Worm (Caenorhabditis elegans): ENCODE measurements around the gene math-10.
A peak's percentile ranks its signal among the peaks of the same experiment; 100 is the strongest.
"Not testable (repeated sequence)": the region's sequence is repeated elsewhere in the genome, so short reads cannot be mapped to it uniquely, and the experiment has no call there.

Gene math-10

DNA sequence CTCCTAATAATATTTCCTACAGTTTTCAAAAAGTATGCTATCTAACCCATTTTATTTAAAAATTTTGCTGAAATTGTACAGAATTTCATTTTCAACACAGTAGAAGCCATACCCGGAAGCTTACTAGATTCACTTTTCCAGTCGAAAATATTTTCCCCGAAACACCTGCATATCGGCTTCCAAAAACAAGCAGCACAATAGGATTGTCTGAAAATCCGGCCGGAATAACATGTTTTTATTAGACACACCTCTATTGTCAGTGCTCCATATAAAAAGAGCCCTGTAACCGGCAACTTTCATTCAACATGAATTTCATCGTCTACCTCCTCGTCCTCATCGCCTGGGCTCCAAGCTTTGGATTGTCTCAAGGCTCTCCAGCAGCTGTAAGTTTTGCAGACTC is 18.8 kb upstream of the math-10 start, which contains the start of gene C52E2.2:
C52E2.2 (plus strand) TSS at position 301 of the 400 bp plus-strand sequence.
- TF ChIP-seq tbx-2 (tag; optimal IDR thresholded peaks at IDR 0.05), result no peak
- no peak for TF ChIP-seq ceh-8 (GFP tag; optimal IDR thresholded peaks at IDR 0.05)
- no peak for TF ChIP-seq nhr-20 (tag; optimal IDR thresholded peaks at IDR 0.05)
- TF ChIP-seq fkh-10 (GFP tag; optimal IDR thresholded peaks at IDR 0.05), result no peak
- TF ChIP-seq jun-1 (tag; optimal IDR thresholded peaks at IDR 0.05), result no peak
- TF ChIP-seq C34B4.2 (tag; optimal IDR thresholded peaks at IDR 0.05), result no peak
- no peak for TF ChIP-seq sox-4 (tag; optimal IDR thresholded peaks at IDR 0.05)
- no peak for TF ChIP-seq nhr-71 (tag; optimal IDR thresholded peaks at IDR 0.05)
- TF ChIP-seq lin-39 (tag; optimal IDR thresholded peaks at IDR 0.05), result no peak
- TF ChIP-seq sptf-1 (tag; optimal IDR thresholded peaks at IDR 0.05), result no peak
- TF ChIP-seq efl-1 (optimal IDR thresholded peaks at IDR 0.05), result no peak
- no peak for TF ChIP-seq efl-1 (GFP tag; optimal IDR thresholded peaks at IDR 0.05 in 1 of 2)
- TF ChIP-seq nhr-12 (tag; optimal IDR thresholded peaks at IDR 0.05), result no peak
- TF ChIP-seq isw-1 (GFP tag; IDR thresholded peaks at IDR 0.05), result no peak
- no peak for TF ChIP-seq C16A3.4 (tag; optimal IDR thresholded peaks at IDR 0.05)
- TF ChIP-seq nhr-84 (tag; optimal IDR thresholded peaks at IDR 0.05), result no peak

DNA sequence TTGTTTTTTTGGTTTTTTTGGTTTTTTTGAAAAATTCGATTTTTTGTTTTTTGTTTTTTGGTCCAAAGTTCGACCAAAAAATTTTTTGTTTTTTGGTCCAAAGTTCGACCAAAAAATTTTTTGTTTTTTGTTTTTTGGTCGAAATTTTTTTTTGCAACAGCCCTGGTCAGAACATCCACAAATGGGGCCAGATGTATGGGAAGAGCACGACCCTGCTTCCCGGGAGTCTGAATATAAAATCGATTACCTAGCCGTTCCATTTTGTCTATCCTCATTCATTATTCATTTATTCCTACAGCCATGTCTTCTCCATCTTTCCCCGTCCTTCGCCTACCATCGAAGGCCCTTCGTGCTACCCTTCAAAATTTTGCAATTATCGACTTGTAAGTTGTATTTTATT is 17.2 kb upstream of the math-10 start, which contains the start of gene fbxb-95:
fbxb-95 (plus strand) TSS at position 301 of the 400 bp plus-strand sequence.
- not testable (repeated sequence) for TF ChIP-seq sup-37 (GFP tag; optimal IDR thresholded peaks at IDR 0.05); pax-3 (tag; optimal IDR thresholded peaks at IDR 0.05); unc-98 (GFP tag; IDR thresholded peaks at IDR 0.05)

DNA sequence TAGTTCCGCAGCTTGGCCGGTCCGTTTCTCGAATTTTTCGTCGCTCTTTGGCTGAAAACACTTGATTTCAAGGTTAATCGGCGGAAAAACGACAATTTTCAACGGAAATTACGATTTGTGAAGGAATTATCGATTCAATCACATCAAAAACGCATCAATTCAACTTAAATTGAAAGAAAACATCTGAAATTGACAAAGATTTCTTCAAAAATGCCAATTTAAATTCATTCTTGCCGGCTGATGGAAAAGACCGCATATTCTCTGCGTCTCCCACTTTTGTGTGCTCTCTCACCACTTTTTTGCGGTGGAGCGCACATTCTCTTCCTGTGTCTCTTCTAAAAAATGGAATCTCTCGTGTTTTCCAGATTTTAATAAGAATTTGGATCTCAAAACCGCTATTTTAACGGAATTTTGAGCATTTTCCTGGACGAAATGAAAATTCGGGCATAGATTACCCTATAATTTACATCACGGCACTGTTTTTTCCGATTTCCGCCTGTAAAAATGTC is 10.0 kb upstream of the math-10 start, which contains the start of gene C16C4.18:
C16C4.18 (minus strand) TSS at position 51 of the 509 bp plus-strand sequence.
- peak; percentile 34 to 64 for TF ChIP-seq efl-1 (optimal IDR thresholded peaks at IDR 0.05)
- TF ChIP-seq efl-1 (GFP tag; optimal IDR thresholded peaks at IDR 0.05 in 1 of 2), result peak; percentile 38 to 91
- TF ChIP-seq dpl-1 (GFP tag; optimal IDR thresholded peaks at IDR 0.05), result peak in 1 of 3 experiments; percentile 20

DNA sequence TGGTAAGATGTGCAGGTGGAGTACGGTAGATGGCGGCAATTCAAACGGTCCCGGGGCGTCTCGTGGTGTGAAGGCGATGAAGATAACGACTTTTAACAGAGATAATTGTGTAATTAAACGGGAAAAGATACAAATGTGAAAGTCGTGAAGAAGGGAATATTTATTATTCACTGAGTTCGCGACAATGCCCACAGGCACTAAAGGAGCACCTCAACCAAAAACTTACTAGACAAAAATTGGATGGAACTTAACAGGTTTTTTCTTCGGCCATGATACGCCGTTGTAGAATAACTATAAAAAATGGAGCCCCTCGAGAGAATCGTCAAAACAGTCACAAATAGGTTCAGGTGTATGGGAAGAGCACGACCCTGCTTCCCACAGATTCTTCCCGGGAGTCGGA is 9.0 kb upstream of the math-10 start, which contains the start of gene fbxb-98:
fbxb-98 (plus strand) TSS at position 301 of the 400 bp plus-strand sequence.
- not testable (repeated sequence) for TF ChIP-seq Y116A8C.19 (tag; optimal IDR thresholded peaks at IDR 0.05; ENCODE audit: borderline replicate concordance); fkh-10 (GFP tag; optimal IDR thresholded peaks at IDR 0.05); sptf-1 (tag; optimal IDR thresholded peaks at IDR 0.05)

DNA sequence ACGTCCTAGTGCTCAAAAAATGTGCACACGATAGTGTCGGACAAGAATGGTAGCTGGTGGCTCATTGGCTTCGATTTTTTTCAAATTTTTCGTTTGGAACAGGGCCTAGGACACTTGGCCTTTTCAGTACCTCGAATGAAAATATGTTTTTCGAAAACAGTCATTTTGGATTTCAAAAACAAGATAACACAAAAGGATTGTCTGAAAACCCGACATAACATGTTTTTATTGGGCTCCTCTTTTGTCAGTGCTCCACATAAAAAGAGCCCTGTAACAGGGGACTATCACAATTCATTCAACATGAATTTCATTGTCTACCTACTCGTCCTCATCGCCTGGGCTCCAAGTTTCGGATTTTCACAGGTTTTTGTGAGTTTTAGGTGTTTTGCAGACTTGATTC is 7.1 kb upstream of the math-10 start, which contains the start of gene C16C4.17:
C16C4.17 (plus strand) TSS at position 301 of the 400 bp plus-strand sequence.
- TF ChIP-seq Y116A8C.19 (tag; optimal IDR thresholded peaks at IDR 0.05; ENCODE audit: borderline replicate concordance) (no peak), efl-1 (optimal IDR thresholded peaks at IDR 0.05) (no peak), efl-1 (GFP tag; optimal IDR thresholded peaks at IDR 0.05 in 1 of 2) (peak in 1 of 2 experiments; percentile 32)

DNA sequence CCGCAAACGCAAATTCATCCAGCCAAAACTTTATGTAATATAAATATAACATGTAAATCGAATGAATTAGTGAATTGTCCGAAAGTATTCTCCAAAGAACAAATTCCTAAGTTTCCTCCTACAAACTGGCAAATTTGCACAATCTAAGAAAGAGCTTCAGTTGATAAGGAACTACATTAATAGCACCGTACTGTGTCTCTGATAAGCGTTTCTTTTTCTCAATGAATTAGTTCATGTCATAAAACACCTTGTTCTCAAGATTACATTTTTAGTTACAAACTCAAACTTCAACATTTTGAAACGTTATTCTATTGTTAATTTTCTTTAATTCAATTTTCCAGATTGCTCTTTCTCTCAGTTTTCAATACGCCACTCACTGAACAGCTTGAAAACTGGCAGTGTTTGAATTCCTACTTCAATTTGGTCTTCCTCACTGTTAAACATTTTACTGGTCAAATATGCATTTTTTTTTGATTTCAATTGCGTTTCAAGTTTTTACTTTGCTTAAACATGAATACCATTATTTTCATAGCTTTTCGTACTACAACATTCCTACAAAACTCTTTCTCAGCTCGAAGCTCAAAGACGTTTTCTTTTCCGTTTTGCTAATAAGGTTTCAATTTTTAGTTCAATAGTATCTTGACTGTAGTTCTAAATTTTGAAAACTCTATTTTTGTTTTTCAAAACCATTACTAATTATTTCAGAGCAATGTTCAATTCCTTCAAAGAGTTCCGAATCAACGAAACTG is 5.5 kb upstream of the math-10 start, which contains the start of gene math-15:
math-15 (plus strand) TSS at position 699 of the 749 bp plus-strand sequence.
- TF ChIP-seq ceh-82 (tag; optimal IDR thresholded peaks at IDR 0.05), result no peak
- no peak for TF ChIP-seq isw-1 (GFP tag; IDR thresholded peaks at IDR 0.05)
- TF ChIP-seq hlh-17 (GFP tag; optimal IDR thresholded peaks at IDR 0.05; ENCODE audit: borderline replicate concordance), result no peak
- TF ChIP-seq C04F5.9 (tag; optimal IDR thresholded peaks at IDR 0.05), result no peak
- no peak for TF ChIP-seq efl-1 (optimal IDR thresholded peaks at IDR 0.05)
- TF ChIP-seq efl-1 (GFP tag; optimal IDR thresholded peaks at IDR 0.05 in 1 of 2), result peak in 1 of 2 experiments; percentile 79
- TF ChIP-seq elt-2 (tag; optimal IDR thresholded peaks at IDR 0.05), result peak; percentile 59
- no peak for TF ChIP-seq sptf-1 (tag; optimal IDR thresholded peaks at IDR 0.05)

DNA sequence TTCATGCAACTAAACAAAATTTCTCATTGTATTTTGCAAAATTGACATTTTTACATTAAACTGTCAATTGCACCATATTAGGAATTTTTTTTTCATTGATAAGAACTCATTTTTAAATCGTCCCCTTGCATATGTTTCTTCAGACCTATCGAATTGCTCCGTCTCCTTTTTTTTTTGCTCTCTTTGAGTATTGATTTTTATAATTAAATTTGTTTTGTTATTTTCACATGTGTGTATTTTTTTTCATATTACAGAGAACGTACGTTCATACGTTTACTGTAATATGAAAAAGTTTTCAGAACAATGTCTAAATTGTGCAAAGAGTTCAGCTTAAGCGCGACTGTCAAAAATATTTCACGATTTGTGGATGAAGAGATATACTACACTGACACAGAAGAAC is 2.2 kb upstream of the math-10 start, which contains the start of gene math-14:
math-14 (plus strand) TSS at position 301 of the 400 bp plus-strand sequence.
- TF ChIP-seq isw-1 (GFP tag; IDR thresholded peaks at IDR 0.05) (no peak), nhr-12 (tag; optimal IDR thresholded peaks at IDR 0.05) (no peak), unc-30 (tag; optimal IDR thresholded peaks at IDR 0.05) (no peak), grh-1 (GFP tag; IDR thresholded peaks at IDR 0.05) (no peak), F16B12.6 (tag; optimal IDR thresholded peaks at IDR 0.05) (no peak), tbx-2 (tag; optimal IDR thresholded peaks at IDR 0.05) (no peak), nhr-77 (tag; optimal IDR thresholded peaks at IDR 0.05) (no peak), snu-23 (GFP tag; optimal IDR thresholded peaks at IDR 0.05) (no peak), tlp-1 (tag; optimal IDR thresholded peaks at IDR 0.05) (no peak), efl-3 (GFP tag; optimal IDR thresholded peaks at IDR 0.05) (no peak), nhr-20 (tag; optimal IDR thresholded peaks at IDR 0.05) (no peak), unc-62 (GFP tag; optimal IDR thresholded peaks at IDR 0.05) (no peak), aha-1 (tag; optimal IDR thresholded peaks at IDR 0.05) (no peak), elt-2 (tag; optimal IDR thresholded peaks at IDR 0.05) (no peak)

All from whole organism, L1 larva.